Fruit fly (Drosophila melanogaster): ENCODE data around the gene CG32269.

CG32269 gene

DNA sequence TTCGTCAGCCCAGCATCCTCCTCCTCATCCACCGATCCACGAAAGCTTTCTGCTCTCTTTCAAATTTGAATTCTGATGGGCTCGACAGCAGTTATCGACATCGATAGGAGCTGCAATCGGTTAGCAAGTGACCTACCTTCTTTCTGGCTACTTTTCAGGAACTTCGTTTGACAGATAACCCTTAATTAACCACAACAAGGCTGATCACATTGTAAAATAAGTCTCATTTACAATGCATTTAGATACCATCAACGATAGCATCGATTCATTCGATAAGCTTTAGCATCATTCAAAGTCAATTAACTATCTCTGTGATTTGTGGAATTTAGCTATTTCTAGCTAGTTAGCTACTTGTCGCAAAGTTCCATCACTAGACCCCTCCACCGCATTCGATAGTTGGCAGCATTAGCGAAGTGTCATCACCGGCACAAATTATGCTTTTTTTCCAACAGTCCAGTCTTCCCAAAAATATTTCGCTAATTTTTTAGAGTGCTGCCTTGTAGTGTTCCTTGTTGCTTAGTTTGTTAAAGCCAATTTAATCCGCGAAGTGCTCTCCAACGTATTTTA is 30.2 kb downstream of the CG32269 start, which contains the start of the genes MnM and Girdin (continued):
- no peak for TF ChIP-seq CG6765 (GFP tag; optimal IDR thresholded peaks at IDR 0.05)
- peak; percentile 44; the same call in 1 of the 2 replicates for TF ChIP-seq al (GFP tag; IDR thresholded peaks at IDR 0.05)
- TF ChIP-seq CG17829 (tag; optimal IDR thresholded peaks at IDR 0.05) = peak; percentile 71
- no peak for TF ChIP-seq CkIIα-i1 (GFP tag; IDR thresholded peaks at IDR 0.05)
- TF ChIP-seq C15 (GFP tag; IDR thresholded peaks at IDR 0.05) = no peak
- TF ChIP-seq CG15073 (GFP tag; optimal IDR thresholded peaks at IDR 0.05) = no peak
- TF ChIP-seq Neu2 (GFP tag; optimal IDR thresholded peaks at IDR 0.05; ENCODE audit: borderline replicate concordance) = peak; percentile 50
- peak; percentile 49 for TF ChIP-seq Side (GFP tag; optimal IDR thresholded peaks at IDR 0.05)
- TF ChIP-seq Nf-YC (tag; optimal IDR thresholded peaks at IDR 0.05) = no peak
- TF ChIP-seq NfI (GFP tag; optimal IDR thresholded peaks at IDR 0.05) = peak; percentile 53
- peak; percentile 54 for TF ChIP-seq repo (GFP tag; optimal IDR thresholded peaks at IDR 0.05)
- TF ChIP-seq ash1 (GFP tag; optimal IDR thresholded peaks at IDR 0.05) = no peak
- TF ChIP-seq cad (GFP tag; optimal IDR thresholded peaks at IDR 0.05) = no peak
- TF ChIP-seq CG16815 (GFP tag; optimal IDR thresholded peaks at IDR 0.05) = peak; percentile 4
- TF ChIP-seq CG10209 (GFP tag; optimal IDR thresholded peaks at IDR 0.05) = peak; percentile 56
- TF ChIP-seq CG1233 (GFP tag; optimal IDR thresholded peaks at IDR 0.05) = no peak
- TF ChIP-seq CG33557 (GFP tag; optimal IDR thresholded peaks at IDR 0.05) = peak; percentile 40
- TF ChIP-seq jigr1 (GFP tag; IDR thresholded peaks at IDR 0.05) = no peak
- TF ChIP-seq nmo (GFP tag; optimal IDR thresholded peaks at IDR 0.05) = peak; percentile 87
- TF ChIP-seq CG3726 (GFP tag; IDR thresholded peaks at IDR 0.05) = no peak
- no peak for TF ChIP-seq gcm2 (GFP tag; optimal IDR thresholded peaks at IDR 0.05)
- peak; percentile 3 for TF ChIP-seq luna (GFP tag; optimal IDR thresholded peaks at IDR 0.05)
- TF ChIP-seq CG32767 (GFP tag; IDR thresholded peaks at IDR 0.05) = no peak
- peak; percentile 56; the same call in 2 of the 4 replicates for TF ChIP-seq Gug (GFP tag; IDR thresholded peaks at IDR 0.05)
- no peak for TF ChIP-seq CG31365 (tag; optimal IDR thresholded peaks at IDR 0.05)
- TF ChIP-seq tup (GFP tag; optimal IDR thresholded peaks at IDR 0.05) = no peak
- no peak for TF ChIP-seq CG3838 (GFP tag; optimal IDR thresholded peaks at IDR 0.05)
- TF ChIP-seq CG8089 (GFP tag; optimal IDR thresholded peaks at IDR 0.05) = peak; percentile 64
- peak; percentile 53 to 97 for TF ChIP-seq tll (GFP tag; optimal IDR thresholded peaks at IDR 0.05)
- TF ChIP-seq dimm (GFP tag; IDR thresholded peaks at IDR 0.05) = no peak
- peak; percentile 42 for TF ChIP-seq esg (GFP tag; conservative IDR thresholded peaks at IDR 0.05)
- TF ChIP-seq CG12219 (GFP tag; optimal IDR thresholded peaks at IDR 0.05) = no peak
- TF ChIP-seq CG12236 (GFP tag; optimal IDR thresholded peaks at IDR 0.05) = peak; percentile 1
- TF ChIP-seq CG13123 (GFP tag; optimal IDR thresholded peaks at IDR 0.05) = no peak
- TF ChIP-seq ci (GFP tag; IDR thresholded peaks at IDR 0.05) = peak; percentile 53; the same call in 1 of the 3 replicates
- TF ChIP-seq odd (GFP tag; optimal IDR thresholded peaks at IDR 0.05) = no peak
- peak; percentile 84 for TF ChIP-seq Dp (GFP tag; optimal IDR thresholded peaks at IDR 0.05)
- TF ChIP-seq chif (GFP tag; optimal IDR thresholded peaks at IDR 0.05) = peak; percentile 37 to 74
- TF ChIP-seq oc (tag; optimal IDR thresholded peaks at IDR 0.05) = no peak
- peak; percentile 25 for TF ChIP-seq CG7928 (GFP tag; optimal IDR thresholded peaks at IDR 0.05)
- peak; percentile 89 for TF ChIP-seq hkb (optimal IDR thresholded peaks at IDR 0.05)
- no peak for TF ChIP-seq hkb (GFP tag; IDR thresholded peaks at IDR 0.05)
- TF ChIP-seq CG6654 (GFP tag; optimal IDR thresholded peaks at IDR 0.05) = no peak
- TF ChIP-seq Ada2b (GFP tag; IDR thresholded peaks at IDR 0.05) = no peak; the same call in 1 of the 2 replicates
- peak; percentile 94 for TF ChIP-seq Med (GFP tag)
- TF ChIP-seq CG14965 (GFP tag; optimal IDR thresholded peaks at IDR 0.05; ENCODE audit: borderline replicate concordance) = peak; percentile 38
- peak; percentile 79 for TF ChIP-seq amos (GFP tag; IDR thresholded peaks at IDR 0.05; ENCODE audit: partially characterized antibody)
- TF ChIP-seq CG13624 (GFP tag; optimal IDR thresholded peaks at IDR 0.05) = peak; percentile 80
- TF ChIP-seq Lpt (GFP tag; optimal IDR thresholded peaks at IDR 0.05) = no peak
- TF ChIP-seq Poxn (GFP tag; IDR thresholded peaks at IDR 0.05) = peak; percentile 10; the same call in 1 of the 2 replicates
- TF ChIP-seq CG11504 (tag; optimal IDR thresholded peaks at IDR 0.05) = no peak
